Fruit fly (Drosophila melanogaster) whole organism, prepupa: ENCODE data around the gene CG33170.

Experiments used
- Blimp-1 ChIP-seq: fragments of 200-800 bp; sonication (Bioruptor generic); optimal IDR thresholded peaks from 3 replicates; lab custom pipeline; 2017; ENCODE audit warnings: missing biosample characterization, missing genetic modification characterization, mild to moderate bottlenecking, moderate library complexity, missing genetic modification reagents
- CG10631 ChIP-seq: fragments of 200-800 bp; sonication (Bioruptor generic); optimal IDR thresholded peaks from 2 replicates; lab custom pipeline; 2016; ENCODE audit warnings: missing biosample characterization, missing genetic modification characterization
- CG10669 ChIP-seq: fragments of 200-800 bp; sonication (Bioruptor generic); optimal IDR thresholded peaks from 3 replicates; lab custom pipeline; 2018; ENCODE audit warnings: missing biosample characterization, mild to moderate bottlenecking, missing genetic modification characterization, moderate library complexity
- CG11762 ChIP-seq: fragments of 200-800 bp; sonication (Bioruptor generic); optimal IDR thresholded peaks from 3 replicates; lab custom pipeline; 2016; ENCODE audit warnings: missing biosample characterization, missing genetic modification characterization; ENCODE audit not compliant: insufficient read depth
- CG11902 ChIP-seq: fragments of 200-800 bp; sonication (Bioruptor generic); optimal IDR thresholded peaks from 3 replicates; lab custom pipeline; 2016; ENCODE audit warnings: missing biosample characterization, missing genetic modification characterization
- CG15336 ChIP-seq: fragments of 200-800 bp; sonication (Bioruptor generic); IDR thresholded peaks from 2 replicates; pipeline ENCODE4 v1.3.6; 2022; ENCODE audit warnings: missing biosample characterization, missing genetic modification characterization
- CG16779 ChIP-seq: fragments of 200-800 bp; sonication (Bioruptor generic); optimal IDR thresholded peaks from 3 replicates; lab custom pipeline; 2017; ENCODE audit warnings: missing biosample characterization, mild to moderate bottlenecking, missing genetic modification characterization
- CG3032 ChIP-seq: fragments of 200-800 bp; optimal IDR thresholded peaks from 2 replicates; lab custom pipeline; 2019; ENCODE audit warnings: missing biosample characterization, mild to moderate bottlenecking, missing genetic modification characterization, moderate library complexity
- CG31627 ChIP-seq: fragments of 200-800 bp; sonication (Bioruptor generic); optimal IDR thresholded peaks from 3 replicates; lab custom pipeline; 2016; ENCODE audit warnings: missing biosample characterization, missing genetic modification characterization
- CG32006 ChIP-seq: fragments of 200-800 bp; sonication (Bioruptor generic); optimal IDR thresholded peaks from 3 replicates; lab custom pipeline; 2017; ENCODE audit warnings: missing biosample characterization, mild to moderate bottlenecking, missing genetic modification characterization
- CG34406 ChIP-seq: fragments of 200-800 bp; sonication (Bioruptor generic); optimal IDR thresholded peaks from 3 replicates; lab custom pipeline; 2016; ENCODE audit warnings: missing biosample characterization, missing genetic modification characterization
- CG3919 ChIP-seq: fragments of 200-800 bp; sonication (Bioruptor generic); optimal IDR thresholded peaks from 3 replicates; lab custom pipeline; 2016; ENCODE audit warnings: missing biosample characterization, missing genetic modification characterization
- CG6163 ChIP-seq: fragments of 200-800 bp; sonication (Bioruptor generic); IDR thresholded peaks from 3 replicates; pipeline ENCODE4 v1.3.6; 2022; ENCODE audit warnings: missing biosample characterization, missing genetic modification characterization
- CG6276 ChIP-seq: fragments of 200-800 bp; sonication (Bioruptor generic); optimal IDR thresholded peaks from 2 replicates; lab custom pipeline; 2017; ENCODE audit warnings: missing biosample characterization, mild to moderate bottlenecking, missing genetic modification characterization
- CG6792 ChIP-seq: fragments of 200-800 bp; sonication (Bioruptor generic); optimal IDR thresholded peaks from 3 replicates; lab custom pipeline; 2016; ENCODE audit warnings: missing biosample characterization, missing genetic modification characterization
- CG6808 ChIP-seq: fragments of 200-800 bp; sonication (Bioruptor generic); optimal IDR thresholded peaks from 3 replicates; lab custom pipeline; 2017; ENCODE audit warnings: missing biosample characterization, missing genetic modification characterization, mild to moderate bottlenecking, moderate library complexity, missing genetic modification reagents
- CG6854 ChIP-seq: fragments of 200-800 bp; sonication (Bioruptor generic); optimal IDR thresholded peaks from 2 replicates; lab custom pipeline; 2017; ENCODE audit warnings: missing biosample characterization, mild to moderate bottlenecking, missing genetic modification characterization
- CG7368 ChIP-seq: fragments of 200-800 bp; sonication (Bioruptor generic); optimal IDR thresholded peaks from 3 replicates; lab custom pipeline; 2016; ENCODE audit warnings: missing biosample characterization, missing genetic modification characterization
- CG8119 ChIP-seq: fragments of 200-800 bp; sonication (Bioruptor generic); IDR thresholded peaks from 3 replicates; pipeline ENCODE4 v1.3.6; 2022; ENCODE audit warnings: missing biosample characterization, missing genetic modification characterization
- CG8319 ChIP-seq: fragments of 200-800 bp; sonication (Bioruptor generic); optimal IDR thresholded peaks from 3 replicates; lab custom pipeline; 2016; ENCODE audit warnings: missing biosample characterization, missing genetic modification characterization
- CG9139 ChIP-seq: fragments of 200-800 bp; sonication (Bioruptor generic); optimal IDR thresholded peaks from 3 replicates; lab custom pipeline; 2017; ENCODE audit warnings: missing biosample characterization, mild to moderate bottlenecking, missing genetic modification characterization
- Eip75B ChIP-seq: fragments of 200-800 bp; sonication (Bioruptor generic); optimal IDR thresholded peaks from 3 replicates; lab custom pipeline; 2016; ENCODE audit warnings: missing biosample characterization, missing genetic modification characterization
- Eip78C ChIP-seq: fragments of 200-800 bp; sonication (Bioruptor generic); peaks from one replicate; lab custom pipeline; 2016; ENCODE audit warnings: missing biosample characterization, missing genetic modification characterization
- Ets96B ChIP-seq: fragments of 200-800 bp; optimal IDR thresholded peaks from 2 replicates; lab custom pipeline; 2019; ENCODE audit warnings: missing biosample characterization, mild to moderate bottlenecking, missing genetic modification characterization, moderate library complexity
- Hr38 ChIP-seq: sonication (Bioruptor generic); optimal IDR thresholded peaks from 2 replicates; lab custom pipeline; 2016; ENCODE audit warnings: missing biosample characterization, missing genetic modification characterization
- Lpt ChIP-seq: fragments of 200-800 bp; sonication (Bioruptor generic); optimal IDR thresholded peaks from 3 replicates; lab custom pipeline; 2016; ENCODE audit warnings: missing biosample characterization, missing genetic modification characterization
- Sox102F ChIP-seq: fragments of 200-800 bp; sonication (Bioruptor generic); optimal IDR thresholded peaks from 2 replicates; lab custom pipeline; 2016; ENCODE audit warnings: missing biosample characterization, mild to moderate bottlenecking, missing genetic modification characterization
- Sox14 ChIP-seq: fragments of 200-800 bp; sonication (Bioruptor generic); optimal IDR thresholded peaks from 3 replicates; lab custom pipeline; 2016; ENCODE audit warnings: missing biosample characterization, missing genetic modification characterization
- Sox15 ChIP-seq: fragments of 200-800 bp; sonication (Bioruptor generic); optimal IDR thresholded peaks from 3 replicates; lab custom pipeline; 2016; ENCODE audit warnings: missing biosample characterization, missing genetic modification characterization
- acj6 ChIP-seq: fragments of 200-800 bp; sonication (Bioruptor generic); optimal IDR thresholded peaks from 3 replicates; lab custom pipeline; 2016; ENCODE audit warnings: missing biosample characterization, missing genetic modification characterization
- esn ChIP-seq: fragments of 200-800 bp; sonication (Bioruptor generic); optimal IDR thresholded peaks from 2 replicates; lab custom pipeline; 2016; ENCODE audit warnings: missing biosample characterization, mild to moderate bottlenecking, missing genetic modification characterization, moderate library complexity
- fd59A ChIP-seq: fragments of 200-800 bp; sonication (Bioruptor generic); optimal IDR thresholded peaks from 2 replicates; lab custom pipeline; 2017; ENCODE audit warnings: missing biosample characterization, mild to moderate bottlenecking, missing genetic modification characterization, missing genetic modification reagents
- fd85E ChIP-seq: fragments of 200-800 bp; sonication (Bioruptor generic); optimal IDR thresholded peaks from 3 replicates; lab custom pipeline; 2016; ENCODE audit warnings: missing biosample characterization, missing genetic modification characterization
- fkh ChIP-seq: fragments of 200-800 bp; sonication (Bioruptor generic); optimal IDR thresholded peaks from 3 replicates; lab custom pipeline; 2017; ENCODE audit warnings: missing biosample characterization, mild to moderate bottlenecking, missing genetic modification characterization, moderate library complexity
- lz ChIP-seq: fragments of 200-800 bp; sonication (Bioruptor generic); optimal IDR thresholded peaks from 3 replicates; lab custom pipeline; 2016; ENCODE audit warnings: missing biosample characterization, missing genetic modification characterization
- net ChIP-seq: fragments of 200-800 bp; sonication (Bioruptor generic); optimal IDR thresholded peaks from 3 replicates; lab custom pipeline; 2016; ENCODE audit warnings: missing biosample characterization, missing genetic modification characterization
- spab ChIP-seq: fragments of 200-800 bp; sonication (Bioruptor generic); optimal IDR thresholded peaks from 2 replicates; lab custom pipeline; 2017; ENCODE audit warnings: missing biosample characterization, mild to moderate bottlenecking, missing genetic modification characterization, missing genetic modification reagents
- svp ChIP-seq: fragments of 200-800 bp; sonication (Bioruptor generic); peaks from one replicate; lab custom pipeline; 2016; ENCODE audit warnings: missing biosample characterization, missing genetic modification characterization
- topi ChIP-seq: fragments of 200-800 bp; sonication (Bioruptor generic); optimal IDR thresholded peaks from 3 replicates; lab custom pipeline; 2016; ENCODE audit warnings: missing biosample characterization, missing genetic modification characterization
- vri ChIP-seq: fragments of 200-800 bp; sonication (Bioruptor generic); optimal IDR thresholded peaks from 3 replicates; lab custom pipeline; 2016; ENCODE audit warnings: missing biosample characterization, mild to moderate bottlenecking, missing genetic modification characterization

CG33170 gene

DNA sequence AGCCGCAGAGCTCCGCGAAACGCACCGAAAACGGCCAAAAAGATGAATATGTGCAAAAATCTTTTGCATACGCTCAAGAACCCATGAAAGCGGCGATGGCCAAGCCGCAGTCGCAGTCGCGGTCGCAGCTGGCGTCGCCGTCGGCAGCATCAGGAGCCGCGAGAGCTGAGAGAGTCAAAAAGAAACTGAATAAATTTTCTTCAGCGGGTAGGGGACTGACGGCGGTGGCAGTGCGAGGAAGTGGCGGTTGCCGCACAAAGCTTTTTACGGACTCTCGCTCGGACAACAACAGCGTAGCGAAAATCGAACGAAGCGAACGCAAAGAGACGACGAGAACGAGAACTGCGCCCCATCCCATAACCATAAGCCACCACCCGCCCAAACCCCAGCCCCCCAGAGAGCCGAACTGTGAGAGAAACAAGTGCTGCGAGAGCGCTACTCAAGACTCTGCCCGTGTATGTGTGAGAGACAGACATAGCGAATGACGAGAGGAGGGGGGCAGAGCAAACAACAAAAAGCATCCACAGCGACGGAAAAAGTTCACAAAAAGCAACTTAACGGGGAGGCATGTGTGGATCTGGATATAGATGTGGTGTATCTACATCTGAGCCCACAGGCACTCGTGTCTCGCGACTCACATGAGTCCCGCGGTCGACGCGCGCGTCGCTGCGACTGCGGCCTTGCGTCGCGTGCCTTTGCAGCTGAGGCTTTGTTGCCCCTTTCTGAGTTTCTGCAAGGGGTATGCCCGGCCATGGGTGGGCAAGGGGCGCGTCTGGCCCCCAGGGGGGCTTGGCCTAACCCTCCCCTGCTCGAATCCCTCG lies 29.0 kb upstream of the CG33170 start, which contains the start of gene jim (continued):
- no peak for TF ChIP-seq Hr38 (GFP tag; lab: Kevin White, UChicago)
- no peak for TF ChIP-seq Sox15
- no peak for TF ChIP-seq CG31627
- TF ChIP-seq esn (GFP tag; lab: Kevin White, UChicago), result peak; percentile 27
- TF ChIP-seq Sox102F (GFP tag; lab: Kevin White, UChicago), result peak; percentile 56
- TF ChIP-seq spab (GFP tag; lab: Kevin White, UChicago), result peak; percentile 49
- peak; percentile 58 for TF ChIP-seq CG15336
- TF ChIP-seq vri (GFP tag; lab: Kevin White, UChicago), result peak; percentile 78
- TF ChIP-seq fkh (GFP tag; lab: Kevin White, UChicago), result peak; percentile 94
- TF ChIP-seq CG8119 (GFP tag; lab: Robert Waterston, UW), result peak; percentile 60; the same call in 2 of the 3 replicates
- peak; percentile 41 for TF ChIP-seq Blimp-1 (GFP tag; lab: Kevin White, UChicago)
- TF ChIP-seq CG7368 (GFP tag; lab: Kevin White, UChicago), result peak; percentile 51
- TF ChIP-seq CG3919 (GFP tag; lab: Kevin White, UChicago), result peak; percentile 62
- TF ChIP-seq CG6276 (GFP tag; lab: Kevin White, UChicago), result peak; percentile 64
- TF ChIP-seq Sox14 (GFP tag; lab: Kevin White, UChicago), result peak; percentile 35
- peak; percentile 38 for TF ChIP-seq CG11762 (GFP tag; lab: Kevin White, UChicago)
- TF ChIP-seq CG6792 (GFP tag; lab: Kevin White, UChicago), result peak; percentile 31
- peak; percentile 5 for TF ChIP-seq CG10669 (GFP tag; lab: Kevin White, UChicago)
- TF ChIP-seq fd85E (GFP tag; lab: Kevin White, UChicago), result no peak
- peak; percentile 90 for TF ChIP-seq svp (GFP tag; lab: Kevin White, UChicago)
- peak; percentile 87 for TF ChIP-seq Lpt
- TF ChIP-seq CG6854 (GFP tag; lab: Kevin White, UChicago), result peak; percentile 68
- TF ChIP-seq CG11902, result no peak
- TF ChIP-seq CG3032, result peak; percentile 37
- TF ChIP-seq CG32006, result peak; percentile 56

DNA sequence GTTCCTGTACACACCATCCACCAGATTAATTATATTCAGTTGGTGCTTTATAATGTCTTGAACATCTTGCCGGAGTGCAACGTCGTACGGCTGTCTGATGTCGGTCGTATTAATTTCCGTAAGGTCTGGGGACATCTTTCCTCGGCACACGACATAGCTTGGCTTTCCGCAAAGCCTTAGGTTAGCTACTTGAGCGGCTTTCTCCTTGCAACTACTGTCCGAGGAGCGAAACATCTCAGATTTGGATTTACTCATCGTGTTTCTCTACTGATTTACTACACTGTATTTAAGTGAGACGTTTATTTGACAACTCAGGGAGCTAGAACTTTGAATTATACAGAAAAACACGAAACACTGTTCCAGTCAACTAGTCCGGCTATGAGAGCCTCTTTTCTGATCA lies 27.6 kb upstream of the CG33170 start, which contains the start of the genes CG11226 and CG45428:
Gene CG11226 (plus strand): TSS at position 301 of the 400 bp plus-strand sequence.
Gene CG45428 (minus strand): TSS at position 303 of the 400 bp plus-strand sequence.
- TF ChIP-seq lz (GFP tag; lab: Kevin White, UChicago), result no peak
- TF ChIP-seq svp (GFP tag; lab: Kevin White, UChicago), result peak; percentile 40
- TF ChIP-seq, all 60 proteins: peak for 1

- TF ChIP-seq CG16779 (no peak), fd59A (GFP tag; lab: Kevin White, UChicago) (no peak), CG9139 (no peak), CG8319 (GFP tag; lab: Kevin White, UChicago) (no peak), topi (no peak), CG32006 (peak; percentile 11), Lpt (peak; percentile 19), Hr38 (GFP tag; lab: Kevin White, UChicago) (no peak), CG8119 (GFP tag; lab: Robert Waterston, UW) (peak; percentile 27; the same call in 1 of the 3 replicates), svp (GFP tag; lab: Kevin White, UChicago) (peak; percentile 62), Ets96B (tag; lab: Kevin White, UChicago) (no peak), Eip75B (GFP tag; lab: Kevin White, UChicago) (no peak), CG6276 (GFP tag; lab: Kevin White, UChicago) (peak; percentile 40), Eip78C (GFP tag; lab: Kevin White, UChicago) (peak; percentile 47), CG7368 (GFP tag; lab: Kevin White, UChicago) (no peak), net (peak; percentile 30), vri (GFP tag; lab: Kevin White, UChicago) (peak; percentile 97), CG3919 (GFP tag; lab: Kevin White, UChicago) (no peak), CG10631 (GFP tag; lab: Kevin White, UChicago) (no peak), Blimp-1 (GFP tag; lab: Kevin White, UChicago) (no peak), CG11902 (no peak), CG6808 (GFP tag; lab: Kevin White, UChicago) (peak; percentile 1), fd85E (GFP tag; lab: Kevin White, UChicago) (no peak), acj6 (GFP tag; lab: Kevin White, UChicago) (no peak), CG34406 (GFP tag; lab: Kevin White, UChicago) (no peak), CG15336 (peak; percentile 42; the same call in 1 of the 2 replicates), Sox102F (GFP tag; lab: Kevin White, UChicago) (no peak), Sox15 (no peak), fkh (GFP tag; lab: Kevin White, UChicago) (peak; percentile 82), CG3032 (no peak), CG6792 (GFP tag; lab: Kevin White, UChicago) (no peak), CG6163 (peak; percentile 56), CG10669 (GFP tag; lab: Kevin White, UChicago) (no peak)
Observed at dm6 chr3L:22837651-22838614, 26.5 kb upstream of the CG33170 start.
